Fruit fly (Drosophila melanogaster): ENCODE results near the gene gcm2.

gcm2 gene

dm6 chr2L:9560045-9560587, 48.2 kb upstream of the gcm2 start (continued):
- TF ChIP-seq CG10366 (GFP tag; IDR thresholded peaks at IDR 0.05), result no peak
- TF ChIP-seq sna (GFP tag; IDR thresholded peaks at IDR 0.05; ENCODE audit: partially characterized antibody), result no peak
- no peak for TF ChIP-seq CG8765 (GFP tag; IDR thresholded peaks at IDR 0.05)
- TF ChIP-seq CG12769 (tag; optimal IDR thresholded peaks at IDR 0.05), result peak; percentile 76
- TF ChIP-seq ftz-f1 (GFP tag; optimal IDR thresholded peaks at IDR 0.05), result no peak
- no peak for TF ChIP-seq lab (GFP tag; optimal IDR thresholded peaks at IDR 0.05)
- TF ChIP-seq CG10543 (GFP tag; optimal IDR thresholded peaks at IDR 0.05), result peak; percentile 23
- peak; percentile 13 to 28 for TF ChIP-seq Trl (optimal IDR thresholded peaks at IDR 0.05)
- no peak for TF ChIP-seq Trl (GFP tag; optimal IDR thresholded peaks at IDR 0.05)
- TF ChIP-seq Dip2 (GFP tag; IDR thresholded peaks at IDR 0.05), result no peak
- TF ChIP-seq CG17912 (GFP tag; optimal IDR thresholded peaks at IDR 0.05), result no peak
- no peak for TF ChIP-seq CG15514 (GFP tag; optimal IDR thresholded peaks at IDR 0.05)
- peak; percentile 57; the same call in 1 of the 2 replicates for TF ChIP-seq Drgx (GFP tag; IDR thresholded peaks at IDR 0.05)
- no peak for TF ChIP-seq zf30C (GFP tag; optimal IDR thresholded peaks at IDR 0.05)
- TF ChIP-seq Deaf1 (tag; optimal IDR thresholded peaks at IDR 0.05), result peak; percentile 70
- no peak for TF ChIP-seq toy (GFP tag; IDR thresholded peaks at IDR 0.05)
- TF ChIP-seq CG32767 (GFP tag; IDR thresholded peaks at IDR 0.05), result no peak
- TF ChIP-seq dan (GFP tag; IDR thresholded peaks at IDR 0.05), result no peak
- no peak for TF ChIP-seq CG1233 (GFP tag; optimal IDR thresholded peaks at IDR 0.05)
- no peak for TF ChIP-seq jing (GFP tag; optimal IDR thresholded peaks at IDR 0.05)
- TF ChIP-seq h (optimal IDR thresholded peaks at IDR 0.05), result no peak
- no peak for TF ChIP-seq disco-r (GFP tag; optimal IDR thresholded peaks at IDR 0.05)
- peak; percentile 53; the same call in 1 of the 2 replicates for TF ChIP-seq CG7372 (GFP tag; IDR thresholded peaks at IDR 0.05)
- TF ChIP-seq grau (tag; optimal IDR thresholded peaks at IDR 0.05), result no peak
- no peak for TF ChIP-seq yki (optimal IDR thresholded peaks at IDR 0.05)

DNA sequence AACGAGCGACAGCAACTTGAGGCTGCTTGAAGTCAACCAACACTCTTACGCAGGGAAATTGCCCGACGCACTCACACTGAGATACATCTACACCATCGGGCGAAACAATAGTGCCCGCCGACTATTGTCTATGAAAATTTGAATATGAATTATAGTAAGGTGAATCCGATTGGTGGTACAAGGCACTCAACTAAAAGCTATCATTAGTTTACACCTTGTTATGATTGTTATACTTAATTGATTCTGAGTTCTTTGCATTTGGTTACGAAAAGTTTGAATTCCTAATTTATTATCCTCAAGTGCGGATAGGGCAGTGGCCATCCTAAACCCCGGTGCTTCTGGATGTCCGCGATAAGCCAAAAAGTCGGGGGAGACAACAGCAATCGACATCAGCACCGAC, 45.6 kb upstream of the gcm2 start:
- no peak for TF ChIP-seq YL-1 (GFP tag; optimal IDR thresholded peaks at IDR 0.05)
- TF ChIP-seq CG9215 (GFP tag; IDR thresholded peaks at IDR 0.05), result 0 out of 2 replicates have a peak, but pooled peaks have one; percentile 16
- no peak for TF ChIP-seq Nf-YC (tag; optimal IDR thresholded peaks at IDR 0.05)
- TF ChIP-seq Hmr (GFP tag; optimal IDR thresholded peaks at IDR 0.05), result peak; percentile 26
- TF ChIP-seq CG10565 (GFP tag; optimal IDR thresholded peaks at IDR 0.05), result no peak
- TF ChIP-seq CG6813 (GFP tag; optimal IDR thresholded peaks at IDR 0.05), result no peak
- TF ChIP-seq Dip3 (GFP tag; optimal IDR thresholded peaks at IDR 0.05), result peak; percentile 4
- peak; percentile 33; the same call in 1 of the 3 replicates for TF ChIP-seq dysf (GFP tag; IDR thresholded peaks at IDR 0.05)
- TF ChIP-seq cas (GFP tag; IDR thresholded peaks at IDR 0.05), result no peak
- no peak for TF ChIP-seq Camta (GFP tag; optimal IDR thresholded peaks at IDR 0.05)
- no peak for TF ChIP-seq tup (GFP tag; optimal IDR thresholded peaks at IDR 0.05)
- TF ChIP-seq CG10543 (GFP tag; optimal IDR thresholded peaks at IDR 0.05), result no peak
- no peak for TF ChIP-seq jumu (GFP tag; optimal IDR thresholded peaks at IDR 0.05)
- TF ChIP-seq p53 (GFP tag; optimal IDR thresholded peaks at IDR 0.05), result no peak
- TF ChIP-seq hb (GFP tag; IDR thresholded peaks at IDR 0.05; ENCODE audit: partially characterized antibody), result no peak
- TF ChIP-seq ac (GFP tag; optimal IDR thresholded peaks at IDR 0.05), result no peak
- TF ChIP-seq Drgx (GFP tag; IDR thresholded peaks at IDR 0.05), result no peak
- TF ChIP-seq CG1603 (tag; optimal IDR thresholded peaks at IDR 0.05), result no peak
- no peak for TF ChIP-seq CG14050 (GFP tag; IDR thresholded peaks at IDR 0.05)
- no peak for TF ChIP-seq ken (GFP tag; IDR thresholded peaks at IDR 0.05)
- peak in 1 of 2 experiments; percentile 1 for TF ChIP-seq Hr51 (GFP tag; optimal IDR thresholded peaks at IDR 0.05)
- peak; percentile 17 for TF ChIP-seq CG7556 (GFP tag; optimal IDR thresholded peaks at IDR 0.05)
- TF ChIP-seq HmgZ (tag; optimal IDR thresholded peaks at IDR 0.05), result no peak
- no peak for TF ChIP-seq CG9437 (GFP tag; optimal IDR thresholded peaks at IDR 0.05)
- TF ChIP-seq seq (GFP tag; IDR thresholded peaks at IDR 0.05), result no peak
- TF ChIP-seq Hr78 (GFP tag; optimal IDR thresholded peaks at IDR 0.05), result no peak
- TF ChIP-seq CG12659 (GFP tag; optimal IDR thresholded peaks at IDR 0.05), result no peak
- peak; percentile 29 for TF ChIP-seq CG2678 (tag; optimal IDR thresholded peaks at IDR 0.05)
- TF ChIP-seq Antp (GFP tag; optimal IDR thresholded peaks at IDR 0.05), result no peak

Data from whole organism, embryonic.